Fruit fly (Drosophila melanogaster): ENCODE results near the gene atk.

atk gene

DNA sequence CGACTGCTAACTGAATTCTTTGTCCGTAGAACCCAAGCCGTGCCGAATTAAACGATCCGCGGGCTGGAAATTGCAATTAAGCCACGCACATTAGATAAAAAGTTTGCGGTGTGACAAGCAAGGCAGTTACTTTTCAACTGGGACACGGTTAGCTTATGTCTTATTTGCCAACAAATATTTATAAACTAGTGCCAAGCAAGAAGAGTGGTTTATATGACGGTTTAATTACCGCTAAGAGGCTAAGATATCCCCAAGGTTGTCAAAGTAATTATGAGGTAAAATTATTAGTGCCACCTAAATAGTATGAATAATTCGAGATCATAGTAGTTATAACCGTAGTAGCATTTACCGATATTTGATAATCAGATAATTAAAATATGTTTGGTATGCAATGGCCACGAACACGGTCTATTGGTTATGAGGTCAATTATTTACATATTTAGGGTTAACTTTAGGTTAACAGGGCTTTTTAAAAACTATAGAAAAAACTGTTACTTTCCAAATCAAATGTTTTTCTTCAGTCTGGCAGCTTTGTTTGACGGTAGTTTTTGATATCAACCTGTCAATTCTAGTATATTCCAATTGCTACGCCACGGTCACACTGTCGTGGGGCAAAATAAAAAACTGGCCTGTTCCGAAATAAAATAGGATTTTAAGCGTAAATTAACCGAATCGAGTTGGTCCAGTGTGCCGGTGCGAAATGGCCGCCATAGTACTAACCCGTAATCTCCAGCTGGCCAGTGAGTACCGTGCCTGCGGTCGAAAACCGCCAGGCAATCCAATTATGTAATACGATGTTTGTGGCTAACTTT lies 30.3 kb upstream of the atk start, which contains the start of gene ZnT77C (continued):
- TF ChIP-seq salm (tag; optimal IDR thresholded peaks at IDR 0.05) (no peak), CG7271 (tag; optimal IDR thresholded peaks at IDR 0.05) (no peak), peb (GFP tag; IDR thresholded peaks at IDR 0.05) (no peak), CG8924 (tag; optimal IDR thresholded peaks at IDR 0.05) (no peak), CG12769 (tag; optimal IDR thresholded peaks at IDR 0.05) (no peak), CG10979 (tag; optimal IDR thresholded peaks at IDR 0.05) (no peak), NC2α (GFP tag; optimal IDR thresholded peaks at IDR 0.05) (no peak), CG11560 (tag; IDR thresholded peaks at IDR 0.05) (no peak), eyg (GFP tag; optimal IDR thresholded peaks at IDR 0.05) (no peak), CG15514 (GFP tag; optimal IDR thresholded peaks at IDR 0.05) (peak; percentile 3), CG9797 (GFP tag; optimal IDR thresholded peaks at IDR 0.05) (peak; percentile 68), BEAF-32 (GFP tag; optimal IDR thresholded peaks at IDR 0.05) (peak; percentile 41), CG16815 (GFP tag; optimal IDR thresholded peaks at IDR 0.05) (no peak), NK7.1 (GFP tag; optimal IDR thresholded peaks at IDR 0.05) (no peak), dati (GFP tag; IDR thresholded peaks at IDR 0.05) (no peak), cato (GFP tag; optimal IDR thresholded peaks at IDR 0.05; ENCODE audit: borderline replicate concordance) (no peak), CG2199 (GFP tag; IDR thresholded peaks at IDR 0.05) (no peak), gfzf (GFP tag; optimal IDR thresholded peaks at IDR 0.05) (peak; percentile 84), sima (GFP tag; optimal IDR thresholded peaks at IDR 0.05) (no peak)

DNA sequence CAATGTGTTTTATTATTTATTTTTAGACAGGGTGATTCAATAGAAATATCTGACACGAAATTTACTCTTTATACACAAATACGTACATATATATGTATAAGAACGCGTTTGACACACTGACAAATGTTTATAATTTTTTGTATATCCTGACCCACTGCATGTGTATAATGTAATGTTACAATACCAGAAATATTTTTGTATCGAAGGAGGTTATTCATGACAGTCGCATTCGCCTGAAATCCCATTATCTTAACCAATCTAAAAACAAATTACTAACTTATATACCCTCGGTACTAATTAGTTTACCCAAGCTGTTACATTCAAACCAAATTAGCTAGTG lies 29.6 kb upstream of the atk start:
- no peak for TF ChIP-seq CG12942 (GFP tag; optimal IDR thresholded peaks at IDR 0.05)
- peak; percentile 41 for TF ChIP-seq CG11504 (tag; optimal IDR thresholded peaks at IDR 0.05)
- TF ChIP-seq YL-1 (GFP tag; optimal IDR thresholded peaks at IDR 0.05): no peak
- peak; percentile 10 for TF ChIP-seq nmo (GFP tag; optimal IDR thresholded peaks at IDR 0.05)
- TF ChIP-seq twi (tag; optimal IDR thresholded peaks at IDR 0.05): no peak
- TF ChIP-seq Pdp1 (GFP tag; optimal IDR thresholded peaks at IDR 0.05): peak in 1 of 2 experiments; percentile 2
- TF ChIP-seq fd102C (GFP tag; optimal IDR thresholded peaks at IDR 0.05): no peak
- TF ChIP-seq sens (GFP tag): no peak
- no peak for TF ChIP-seq Nf-YC (tag; optimal IDR thresholded peaks at IDR 0.05)
- no peak for TF ChIP-seq exex (tag; optimal IDR thresholded peaks at IDR 0.05)
- TF ChIP-seq CG14710 (tag; optimal IDR thresholded peaks at IDR 0.05): no peak
- TF ChIP-seq CG11456 (GFP tag; IDR thresholded peaks at IDR 0.05): no peak
- TF ChIP-seq CG17359 (tag; optimal IDR thresholded peaks at IDR 0.05): peak; percentile 3
- peak; percentile 23; the same call in 1 of the 2 replicates for TF ChIP-seq esg (GFP tag; conservative IDR thresholded peaks at IDR 0.05)
- peak; percentile 30 for TF ChIP-seq gsb-n (tag; optimal IDR thresholded peaks at IDR 0.05)
- TF ChIP-seq CG9215 (GFP tag; IDR thresholded peaks at IDR 0.05): no peak
- no peak for TF ChIP-seq H2.0 (GFP tag; IDR thresholded peaks at IDR 0.05)
- TF ChIP-seq CG13894 (tag; optimal IDR thresholded peaks at IDR 0.05): no peak
- TF ChIP-seq Oli (tag; optimal IDR thresholded peaks at IDR 0.05): peak; percentile 5
- no peak for TF ChIP-seq CG16863 (GFP tag; optimal IDR thresholded peaks at IDR 0.05)
- TF ChIP-seq Rfx (GFP tag; IDR thresholded peaks at IDR 0.05): peak; percentile 28; the same call in 1 of the 2 replicates
- peak; percentile 63 for TF ChIP-seq CG2678 (tag; optimal IDR thresholded peaks at IDR 0.05)
- no peak for TF ChIP-seq CG9609 (GFP tag; optimal IDR thresholded peaks at IDR 0.05)
- TF ChIP-seq lab (GFP tag; optimal IDR thresholded peaks at IDR 0.05): peak; percentile 64
- TF ChIP-seq fd3F (GFP tag; optimal IDR thresholded peaks at IDR 0.05): no peak
- TF ChIP-seq vfl (GFP tag; optimal IDR thresholded peaks at IDR 0.05): no peak
- no peak for TF ChIP-seq run (tag; optimal IDR thresholded peaks at IDR 0.05)
- TF ChIP-seq CG12299 (tag; optimal IDR thresholded peaks at IDR 0.05): no peak
- no peak for TF ChIP-seq slp2 (GFP tag; optimal IDR thresholded peaks at IDR 0.05)
- TF ChIP-seq CG3163 (GFP tag; optimal IDR thresholded peaks at IDR 0.05): no peak
- TF ChIP-seq Side (GFP tag; optimal IDR thresholded peaks at IDR 0.05): no peak
